Worm (Caenorhabditis elegans) whole organism, L3 larva: Measurements from ENCODE around the gene octr-1.
A peak's percentile ranks its signal among the peaks of the same experiment; 100 is the strongest.

ENCODE experiments used
- fos-1 ChIP-seq: fragments of 150-350 bp; optimal IDR thresholded peaks from 2 replicates; lab custom pipeline; 2014; ENCODE audit warnings: missing biosample characterization, missing genetic modification characterization
- nhr-12 ChIP-seq: fragments of 150-350 bp; optimal IDR thresholded peaks from 2 replicates; lab custom pipeline; 2014; ENCODE audit warnings: missing biosample characterization, missing genetic modification characterization
- nhr-237 ChIP-seq: fragments of 150-350 bp; optimal IDR thresholded peaks from 2 replicates; lab custom pipeline; 2014; ENCODE audit warnings: missing biosample characterization, missing genetic modification characterization
- nhr-25 ChIP-seq: sonication (generic microtip); optimal IDR thresholded peaks from 2 replicates; lab custom pipeline; 2017; ENCODE audit warnings: missing biosample characterization, missing genetic modification characterization
- snpc-4 ChIP-seq: fragments of 150-350 bp; optimal IDR thresholded peaks from 2 replicates; lab custom pipeline; 2014; ENCODE audit warnings: missing biosample characterization, missing genetic modification characterization

DNA sequence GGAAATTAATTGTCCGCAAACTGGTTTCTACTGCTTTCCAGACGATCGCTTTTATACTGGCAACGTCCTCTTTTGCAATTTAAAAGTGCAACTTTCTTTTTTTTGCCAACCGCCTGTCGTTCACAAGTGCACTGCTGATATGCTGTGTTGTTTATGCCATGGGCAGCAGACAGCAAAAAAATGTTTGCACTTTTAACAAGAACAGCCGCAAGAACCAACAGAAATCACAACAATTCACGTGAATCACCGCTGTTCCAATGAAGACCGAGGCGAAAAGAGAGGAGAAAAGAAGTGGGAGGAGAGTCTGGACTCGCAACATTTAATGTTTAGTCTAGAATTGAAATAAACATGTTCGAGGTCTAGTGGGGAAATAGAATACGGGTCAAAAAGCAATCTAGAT, 42.8 kb upstream of the octr-1 start, which contains the start of gene T22B7.7:
- TF ChIP-seq nhr-25 (peak; percentile 50), fos-1 (tag; lab: Kevin White, UChicago) (no peak), nhr-12 (tag; lab: Kevin White, UChicago) (no peak), snpc-4 (no peak), nhr-237 (tag; lab: Kevin White, UChicago) (no peak)
